Fruit fly (Drosophila melanogaster) whole organism: ENCODE results near the gene fd19B.

Experiments
- CG8478 ChIP-seq: fragments of >200 bp; optimal IDR thresholded peaks from 2 replicates; lab custom pipeline; 2018; ENCODE audit warnings: inconsistent platforms
- Dll ChIP-seq: fragments of >200 bp; optimal IDR thresholded peaks from 2 replicates; lab custom pipeline; 2017
- EcR ChIP-seq, 2 experiments: fragments of >200 bp; optimal IDR thresholded peaks; 2 replicates each; lab custom pipeline; 2017; ENCODE audit warnings: missing biosample characterization in 2 of 2, missing genetic modification characterization in 2 of 2, missing genetic modification reagents in 2 of 2
- pan ChIP-seq: fragments of >200 bp; optimal IDR thresholded peaks from 2 replicates; lab custom pipeline; 2017
- psq ChIP-seq: fragments of >200 bp; optimal IDR thresholded peaks from 2 replicates; lab custom pipeline; 2017
- usp ChIP-seq: fragments of >200 bp; optimal IDR thresholded peaks from 2 replicates; lab custom pipeline; 2017; ENCODE audit warnings: missing biosample characterization, missing genetic modification characterization, mixed read lengths

DNA sequence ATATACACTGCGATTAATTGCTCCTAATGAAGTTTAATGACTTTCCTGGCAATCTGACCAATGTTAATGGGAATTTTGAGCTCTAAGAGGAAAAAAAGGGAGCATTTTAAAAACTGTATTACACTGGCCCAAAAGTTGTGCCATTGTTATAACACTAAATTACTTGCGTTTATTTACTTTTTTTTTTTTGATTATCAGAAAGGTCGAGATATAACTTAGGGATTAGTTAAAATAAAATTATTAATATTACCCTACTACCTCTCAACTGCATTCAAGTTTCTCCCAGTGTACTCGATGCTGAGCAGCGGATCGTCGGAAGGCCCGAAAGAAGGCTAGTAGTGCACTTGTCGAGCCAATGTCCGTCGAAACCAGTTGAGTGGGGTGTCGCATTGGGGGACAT, 38.3 kb upstream of the fd19B start:
- TF ChIP-seq usp, result no peak
- no peak for TF ChIP-seq EcR (GFP tag; optimal IDR thresholded peaks at IDR 0.05; lab: Kevin White, UChicago)
- no peak for TF ChIP-seq Dll (lab: Kevin White, UChicago)
- TF ChIP-seq pan (lab: Kevin White, UChicago), result no peak
- no peak for TF ChIP-seq CG8478 (lab: Kevin White, UChicago)
- no peak for TF ChIP-seq psq (lab: Kevin White, UChicago)
